Fruit fly (Drosophila melanogaster): ENCODE measurements around the gene CG5958.

The CG5958 gene

DNA sequence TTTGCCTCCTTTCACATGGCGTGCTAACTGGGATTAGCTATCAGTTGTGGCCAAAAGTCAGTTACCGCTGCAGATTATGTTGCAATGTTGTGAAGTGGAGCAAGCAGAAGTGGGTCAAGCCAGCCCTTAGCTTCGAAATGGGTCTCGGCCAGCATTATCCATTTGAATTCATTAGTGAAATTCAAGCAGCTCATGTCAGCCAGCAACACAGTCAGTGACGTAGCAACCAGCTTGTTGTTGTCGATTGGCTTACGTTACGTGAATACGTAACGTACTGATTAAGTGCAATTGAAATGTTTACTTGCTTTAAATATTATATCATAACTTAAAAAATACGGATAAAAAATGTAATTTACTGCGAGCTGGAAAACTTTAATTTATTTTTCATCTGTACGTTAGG lies 18.8 kb upstream of the CG5958 start (continued):
- TF ChIP-seq hb (GFP tag; IDR thresholded peaks at IDR 0.05; ENCODE audit: partially characterized antibody) (no peak), rib (GFP tag; IDR thresholded peaks at IDR 0.05) (no peak), bcd (GFP tag; optimal IDR thresholded peaks at IDR 0.05) (peak; percentile 13), CG10321 (GFP tag; IDR thresholded peaks at IDR 0.05) (no peak), stc (GFP tag; IDR thresholded peaks at IDR 0.05) (no peak), CG9817 (tag; optimal IDR thresholded peaks at IDR 0.05) (no peak), CG8290 (GFP tag; optimal IDR thresholded peaks at IDR 0.05) (no peak), CG8290 (tag; optimal IDR thresholded peaks at IDR 0.05) (no peak), ranshi (GFP tag; IDR thresholded peaks at IDR 0.05) (no peak), NFAT (GFP tag; IDR thresholded peaks at IDR 0.05) (no peak), CG34422 (GFP tag; IDR thresholded peaks at IDR 0.05) (0 out of 3 replicates have a peak, but pooled peaks have one; percentile 35), CG1647 (GFP tag; optimal IDR thresholded peaks at IDR 0.05) (no peak), ken (GFP tag; IDR thresholded peaks at IDR 0.05) (no peak; the same call in 2 of the 3 replicates), Opbp (GFP tag; IDR thresholded peaks at IDR 0.05; ENCODE audit: partially characterized antibody) (peak; percentile 19; the same call in 1 of the 3 replicates), Jarid2 (GFP tag; optimal IDR thresholded peaks at IDR 0.05) (peak; percentile 15), Hand (GFP tag; optimal IDR thresholded peaks at IDR 0.05) (no peak), CG11398 (GFP tag; optimal IDR thresholded peaks at IDR 0.05) (no peak), CG17802 (tag; optimal IDR thresholded peaks at IDR 0.05) (no peak), CG13287 (GFP tag; IDR thresholded peaks at IDR 0.05; ENCODE audit: partially characterized antibody) (peak; percentile 55; the same call in 1 of the 2 replicates), chif (GFP tag; optimal IDR thresholded peaks at IDR 0.05) (no peak), Hr51 (GFP tag; optimal IDR thresholded peaks at IDR 0.05) (no peak), Sry-δ (GFP tag; optimal IDR thresholded peaks at IDR 0.05) (no peak), bbx (GFP tag; IDR thresholded peaks at IDR 0.05; ENCODE audit: partially characterized antibody) (no peak), sima (GFP tag; optimal IDR thresholded peaks at IDR 0.05) (no peak), CG4820 (GFP tag; optimal IDR thresholded peaks at IDR 0.05) (no peak), H15 (GFP tag; IDR thresholded peaks at IDR 0.05) (no peak), MTF-1 (GFP tag; optimal IDR thresholded peaks at IDR 0.05; ENCODE audit: borderline replicate concordance) (no peak), CG18764 (GFP tag; optimal IDR thresholded peaks at IDR 0.05) (no peak), CG16813 (GFP tag; IDR thresholded peaks at IDR 0.05; ENCODE audit: partially characterized antibody) (no peak), aop (GFP tag; IDR thresholded peaks at IDR 0.05) (no peak), Med (GFP tag) (no peak), CG31365 (tag; optimal IDR thresholded peaks at IDR 0.05) (no peak), insv (GFP tag; optimal IDR thresholded peaks at IDR 0.05) (no peak), Elba2 (GFP tag; optimal IDR thresholded peaks at IDR 0.05) (no peak), Mes4 (GFP tag; optimal IDR thresholded peaks at IDR 0.05) (no peak), dpn (GFP tag; optimal IDR thresholded peaks at IDR 0.05) (no peak), Lhr (GFP tag; optimal IDR thresholded peaks at IDR 0.05) (peak; percentile 9), CG8765 (GFP tag; IDR thresholded peaks at IDR 0.05) (no peak), CG10209 (GFP tag; optimal IDR thresholded peaks at IDR 0.05) (no peak), ab (GFP tag; optimal IDR thresholded peaks at IDR 0.05) (no peak), Sox102F (GFP tag; optimal IDR thresholded peaks at IDR 0.05) (no peak), Myb (GFP tag; optimal IDR thresholded peaks at IDR 0.05) (peak; percentile 71), Taf1 (GFP tag; IDR thresholded peaks at IDR 0.05) (no peak), Lim3 (GFP tag; IDR thresholded peaks at IDR 0.05) (no peak), CG4282 (GFP tag; optimal IDR thresholded peaks at IDR 0.05) (no peak), CG2199 (GFP tag; IDR thresholded peaks at IDR 0.05) (peak; percentile 82), lab (GFP tag; optimal IDR thresholded peaks at IDR 0.05) (no peak), Awh (GFP tag; IDR thresholded peaks at IDR 0.05) (no peak), CG10366 (GFP tag; IDR thresholded peaks at IDR 0.05) (no peak), gsb (GFP tag; IDR thresholded peaks at IDR 0.05) (no peak), CG3281 (GFP tag; optimal IDR thresholded peaks at IDR 0.05) (no peak), Asciz (GFP tag; optimal IDR thresholded peaks at IDR 0.05) (no peak)
